Worm (Caenorhabditis elegans) whole organism, late embryonic: ENCODE results near the gene C18H7.7.

Experiments used
- ceh-31 ChIP-seq: sonication (generic microtip); optimal IDR thresholded peaks from 2 replicates; lab custom pipeline; 2016; ENCODE audit warnings: missing genetic modification characterization, missing compliant biosample characterization
- ceh-6 ChIP-seq: fragments of 200-800 bp; sonication (Bioruptor generic); optimal IDR thresholded peaks from 2 replicates; lab custom pipeline; 2018; ENCODE audit warnings: mild to moderate bottlenecking, missing genetic modification characterization, missing compliant biosample characterization
- dve-1 ChIP-seq: sonication (generic microtip); optimal IDR thresholded peaks from 2 replicates; lab custom pipeline; 2017; ENCODE audit warnings: antibody characterized with exemption, mild to moderate bottlenecking, missing genetic modification characterization, missing compliant biosample characterization
- pros-1 ChIP-seq: fragments of 150-350 bp; optimal IDR thresholded peaks from 2 replicates; lab custom pipeline; 2014; ENCODE audit warnings: missing biosample characterization, missing genetic modification reagents, missing genetic modification characterization
- unc-86 ChIP-seq: sonication (generic microtip); optimal IDR thresholded peaks from 2 replicates; lab custom pipeline; 2016; ENCODE audit warnings: missing genetic modification characterization, missing compliant biosample characterization

DNA sequence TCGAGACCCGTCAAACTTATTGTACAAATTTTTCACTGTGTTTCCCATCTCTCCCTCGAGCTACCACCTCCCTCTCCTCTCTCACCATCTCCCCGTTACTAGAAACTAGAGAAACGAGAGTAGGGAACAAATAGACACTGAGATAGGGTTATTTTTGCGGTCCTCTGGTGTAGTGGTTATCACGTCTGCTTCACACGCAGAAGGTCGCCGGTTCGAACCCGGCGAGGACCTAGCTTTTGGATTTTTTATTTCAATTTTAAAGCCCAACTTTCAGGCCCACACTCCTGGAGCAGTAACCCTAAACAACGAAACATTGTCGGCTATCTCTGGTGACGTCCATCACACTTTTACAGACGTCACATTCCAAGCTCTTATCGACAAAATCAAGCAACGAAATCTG, 24.1 kb upstream of the C18H7.7 start:
- TF ChIP-seq dve-1 (peak; percentile 61), unc-86 (tag; lab: Kevin White, UChicago) (peak; percentile 78), pros-1 (no peak), ceh-6 (GFP tag; lab: Kevin White, UChicago) (peak; percentile 79), ceh-31 (tag; lab: Kevin White, UChicago) (peak; percentile 19)
